Fruit fly (Drosophila melanogaster): ENCODE measurements around the gene Glt.

Glt gene

dm6 chr2L:8691292-8691975 is 18.9 kb downstream of the Glt start:
- peak; percentile 92 for TF ChIP-seq net (GFP tag; optimal IDR thresholded peaks at IDR 0.05)
- peak; percentile 95 for TF ChIP-seq CG34406 (GFP tag; optimal IDR thresholded peaks at IDR 0.05)
- peak; percentile 88 for TF ChIP-seq Smox (GFP tag; optimal IDR thresholded peaks at IDR 0.05)
- peak; percentile 87 for TF ChIP-seq CG8119 (GFP tag; IDR thresholded peaks at IDR 0.05)
- TF ChIP-seq svp (GFP tag): peak; percentile 98
- TF ChIP-seq Hr38 (GFP tag; optimal IDR thresholded peaks at IDR 0.05): no peak
- TF ChIP-seq CG4318 (GFP tag; optimal IDR thresholded peaks at IDR 0.05): peak; percentile 92
- TF ChIP-seq dsx (GFP tag; optimal IDR thresholded peaks at IDR 0.05; ENCODE audit: poor library complexity, severe bottlenecking): peak; percentile 84
- peak; percentile 83 for TF ChIP-seq pdm3 (GFP tag; optimal IDR thresholded peaks at IDR 0.05)
- peak; percentile 90 for TF ChIP-seq topi (GFP tag; optimal IDR thresholded peaks at IDR 0.05)
- peak; percentile 89 for TF ChIP-seq Met (GFP tag; optimal IDR thresholded peaks at IDR 0.05)
- TF ChIP-seq CG10669 (GFP tag; optimal IDR thresholded peaks at IDR 0.05): peak; percentile 88
- peak; percentile 95 for TF ChIP-seq esn (GFP tag; optimal IDR thresholded peaks at IDR 0.05)
- peak; percentile 87 for TF ChIP-seq Sox15 (GFP tag; optimal IDR thresholded peaks at IDR 0.05)
- peak; percentile 89 for TF ChIP-seq CG11762 (GFP tag; optimal IDR thresholded peaks at IDR 0.05; ENCODE audit: insufficient read depth)
- peak; percentile 90 for TF ChIP-seq Ets96B (tag; optimal IDR thresholded peaks at IDR 0.05)
- TF ChIP-seq salr (GFP tag; optimal IDR thresholded peaks at IDR 0.05): peak; percentile 41 to 97
- peak; percentile 91 for TF ChIP-seq CG10631 (GFP tag; optimal IDR thresholded peaks at IDR 0.05)
- TF ChIP-seq acj6 (GFP tag; optimal IDR thresholded peaks at IDR 0.05): peak; percentile 91
- TF ChIP-seq CG31627 (GFP tag; optimal IDR thresholded peaks at IDR 0.05): peak; percentile 73
- peak; percentile 82 for TF ChIP-seq CG7368 (GFP tag; optimal IDR thresholded peaks at IDR 0.05)
- TF ChIP-seq dac (GFP tag; optimal IDR thresholded peaks at IDR 0.05): peak; percentile 61
- peak; percentile 89 for TF ChIP-seq CG16779 (tag; optimal IDR thresholded peaks at IDR 0.05)
- TF ChIP-seq vri (GFP tag; optimal IDR thresholded peaks at IDR 0.05): peak; percentile 61
- TF ChIP-seq CG6792 (GFP tag; optimal IDR thresholded peaks at IDR 0.05): peak; percentile 90
- TF ChIP-seq fd59A (GFP tag; optimal IDR thresholded peaks at IDR 0.05): peak; percentile 88
- TF ChIP-seq CG15336 (GFP tag; IDR thresholded peaks at IDR 0.05): peak; percentile 82
- peak; percentile 80 for TF ChIP-seq CG6854 (GFP tag; optimal IDR thresholded peaks at IDR 0.05)
- peak; percentile 80 for TF ChIP-seq Blimp-1 (GFP tag; optimal IDR thresholded peaks at IDR 0.05)
- TF ChIP-seq CG8632 (GFP tag; optimal IDR thresholded peaks at IDR 0.05): peak; percentile 94
- TF ChIP-seq CG6808 (GFP tag; optimal IDR thresholded peaks at IDR 0.05): peak; percentile 91
- peak; percentile 92 for TF ChIP-seq CG3919 (GFP tag; optimal IDR thresholded peaks at IDR 0.05)
- TF ChIP-seq CG8319 (GFP tag; optimal IDR thresholded peaks at IDR 0.05): peak; percentile 67
- peak; percentile 98 for TF ChIP-seq fkh (GFP tag; optimal IDR thresholded peaks at IDR 0.05)
- TF ChIP-seq CG1621 (tag; optimal IDR thresholded peaks at IDR 0.05): peak; percentile 72
- peak; percentile 89 for TF ChIP-seq lz (GFP tag; optimal IDR thresholded peaks at IDR 0.05)
- peak; percentile 85 for TF ChIP-seq Sox102F (GFP tag; optimal IDR thresholded peaks at IDR 0.05)
- TF ChIP-seq Lpt (GFP tag; optimal IDR thresholded peaks at IDR 0.05): peak; percentile 81
- TF ChIP-seq CG32006 (GFP tag; optimal IDR thresholded peaks at IDR 0.05): peak; percentile 96
- peak; percentile 92 for TF ChIP-seq OdsH (GFP tag; optimal IDR thresholded peaks at IDR 0.05)
- TF ChIP-seq Sox14 (GFP tag; optimal IDR thresholded peaks at IDR 0.05): peak; percentile 90
- peak; percentile 59 for TF ChIP-seq fd85E (GFP tag; optimal IDR thresholded peaks at IDR 0.05)
- 0 out of 2 replicates have a peak, but pooled peaks have one; percentile 66 for TF ChIP-seq CG11294 (GFP tag; IDR thresholded peaks at IDR 0.05)
- TF ChIP-seq Hr39 (GFP tag; optimal IDR thresholded peaks at IDR 0.05): peak; percentile 74
- peak; percentile 87 for TF ChIP-seq Hr4 (GFP tag; optimal IDR thresholded peaks at IDR 0.05)
- peak; percentile 99 for TF ChIP-seq Eip78C (GFP tag)
- TF ChIP-seq spab (GFP tag; optimal IDR thresholded peaks at IDR 0.05): peak; percentile 90
- peak; percentile 81 for TF ChIP-seq CG11902 (GFP tag; optimal IDR thresholded peaks at IDR 0.05)
- TF ChIP-seq Eip93F (GFP tag; optimal IDR thresholded peaks at IDR 0.05): peak; percentile 51
- peak; percentile 66; the same call in 2 of the 3 replicates for TF ChIP-seq CG6163 (GFP tag; IDR thresholded peaks at IDR 0.05)
- peak; percentile 91 for TF ChIP-seq CG3032 (tag; optimal IDR thresholded peaks at IDR 0.05)

Data from whole organism, prepupa.